Fruit fly (Drosophila melanogaster): Measurements from ENCODE around the gene CG12481.
A peak's percentile ranks its signal among the peaks of the same experiment; 100 is the strongest.

DNA sequence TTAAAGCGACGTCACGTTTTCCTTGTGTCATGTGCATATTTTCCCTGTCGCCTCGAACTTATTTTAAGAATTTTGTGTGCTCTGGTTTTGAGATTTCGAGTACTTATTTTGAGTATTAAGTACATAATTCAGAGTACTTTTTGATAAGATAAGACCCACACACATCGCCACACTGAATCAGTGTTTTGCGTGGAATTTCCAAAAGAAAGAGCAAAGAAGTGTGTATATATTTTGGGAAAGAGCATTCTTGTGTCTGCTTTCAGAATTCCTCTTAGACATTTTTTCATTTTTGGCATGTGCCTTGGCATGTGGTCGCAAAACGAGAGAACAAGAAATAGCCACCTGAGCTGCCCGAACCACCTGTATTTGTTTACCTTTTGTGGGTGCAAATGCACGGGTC lies 28.8 kb downstream of the CG12481 start:
- TF ChIP-seq grn (GFP tag; optimal IDR thresholded peaks at IDR 0.05) (no peak), da (GFP tag; optimal IDR thresholded peaks at IDR 0.05) (no peak), CG8089 (GFP tag; optimal IDR thresholded peaks at IDR 0.05) (no peak), sob (GFP tag; IDR thresholded peaks at IDR 0.05) (0 out of 2 replicates have a peak, but pooled peaks have one; percentile 13), HLH3B (GFP tag; IDR thresholded peaks at IDR 0.05) (no peak), Xbp1 (GFP tag; optimal IDR thresholded peaks at IDR 0.05) (no peak), nmo (GFP tag; optimal IDR thresholded peaks at IDR 0.05) (no peak), CG14667 (GFP tag; IDR thresholded peaks at IDR 0.05) (no peak), chm (GFP tag; IDR thresholded peaks at IDR 0.05) (no peak), CG11695 (GFP tag; IDR thresholded peaks at IDR 0.05) (no peak), sens (GFP tag) (no peak), CG12391 (tag; optimal IDR thresholded peaks at IDR 0.05) (no peak), gcm2 (GFP tag; optimal IDR thresholded peaks at IDR 0.05) (no peak)
